Fruit fly (Drosophila melanogaster): Measurements from ENCODE around the gene twin.
A peak's percentile ranks its signal among the peaks of the same experiment; 100 is the strongest.

Gene twin

dm6 chr3R:24188619-24189018 lies 33.1 kb downstream of the twin start, which contains the start of gene CG5515 (continued):
- TF ChIP-seq CG10274 (GFP tag; optimal IDR thresholded peaks at IDR 0.05) (no peak), lilli (GFP tag; optimal IDR thresholded peaks at IDR 0.05) (peak; percentile 88), Opbp (GFP tag; IDR thresholded peaks at IDR 0.05; ENCODE audit: partially characterized antibody) (peak; percentile 69), dmrt11E (tag; optimal IDR thresholded peaks at IDR 0.05) (peak; percentile 82), schlank (tag; optimal IDR thresholded peaks at IDR 0.05) (no peak), wek (GFP tag; optimal IDR thresholded peaks at IDR 0.05) (peak; percentile 99), NC2β (GFP tag; optimal IDR thresholded peaks at IDR 0.05) (peak; percentile 61), Eip74EF (GFP tag; optimal IDR thresholded peaks at IDR 0.05) (no peak), pan (optimal IDR thresholded peaks at IDR 0.05) (no peak), pan (GFP tag; optimal IDR thresholded peaks at IDR 0.05 in 1 of 2, IDR thresholded peaks at IDR 0.05 in 1 of 2) (peak in 1 of 2 experiments; percentile 82), CG2116 (GFP tag; optimal IDR thresholded peaks at IDR 0.05) (peak; percentile 60), GATAe (GFP tag; conservative IDR thresholded peaks at IDR 0.05) (no peak; the same call in 1 of the 2 replicates), CG18764 (GFP tag; optimal IDR thresholded peaks at IDR 0.05) (peak; percentile 95), CG4617 (GFP tag; optimal IDR thresholded peaks at IDR 0.05; ENCODE audit: borderline replicate concordance) (peak; percentile 85), CG42726 (GFP tag; IDR thresholded peaks at IDR 0.05; ENCODE audit: partially characterized antibody) (peak; percentile 53), CG12744 (GFP tag; optimal IDR thresholded peaks at IDR 0.05) (peak; percentile 50), pros (GFP tag; optimal IDR thresholded peaks at IDR 0.05) (no peak), lab (GFP tag; optimal IDR thresholded peaks at IDR 0.05) (no peak), CG5180 (GFP tag; optimal IDR thresholded peaks at IDR 0.05) (no peak), Lpt (GFP tag; optimal IDR thresholded peaks at IDR 0.05) (no peak), so (GFP tag; IDR thresholded peaks at IDR 0.05) (peak; percentile 79; the same call in 1 of the 3 replicates), kni (GFP tag; optimal IDR thresholded peaks at IDR 0.05) (peak; percentile 3), CG17328 (GFP tag; IDR thresholded peaks at IDR 0.05) (peak; percentile 85), fu2 (GFP tag; optimal IDR thresholded peaks at IDR 0.05) (peak; percentile 87), mam (GFP tag; optimal IDR thresholded peaks at IDR 0.05) (peak; percentile 66), dati (GFP tag; IDR thresholded peaks at IDR 0.05) (no peak), CG13123 (GFP tag; optimal IDR thresholded peaks at IDR 0.05) (peak; percentile 56), gfzf (GFP tag; optimal IDR thresholded peaks at IDR 0.05) (peak; percentile 42), CG17359 (tag; optimal IDR thresholded peaks at IDR 0.05) (peak; percentile 50), Bteb2 (GFP tag; optimal IDR thresholded peaks at IDR 0.05) (peak; percentile 84), zfh2 (GFP tag; optimal IDR thresholded peaks at IDR 0.05) (peak; percentile 88), wdn (GFP tag; IDR thresholded peaks at IDR 0.05) (peak; percentile 81), nom (GFP tag; optimal IDR thresholded peaks at IDR 0.05) (no peak), CG11696 (GFP tag; IDR thresholded peaks at IDR 0.05) (peak; percentile 36; the same call in 1 of the 2 replicates), ara (GFP tag; IDR thresholded peaks at IDR 0.05) (peak; percentile 80), fd102C (GFP tag; optimal IDR thresholded peaks at IDR 0.05) (no peak), ems (GFP tag; optimal IDR thresholded peaks at IDR 0.05) (peak; percentile 66), ac (GFP tag; optimal IDR thresholded peaks at IDR 0.05) (no peak), CG6689 (GFP tag; IDR thresholded peaks at IDR 0.05) (peak; percentile 79), twi (tag; optimal IDR thresholded peaks at IDR 0.05) (peak; percentile 41), vfl (GFP tag; optimal IDR thresholded peaks at IDR 0.05) (peak; percentile 47), HmgZ (tag; optimal IDR thresholded peaks at IDR 0.05) (peak; percentile 82), CG4328 (GFP tag; optimal IDR thresholded peaks at IDR 0.05) (no peak), CoRest (tag; optimal IDR thresholded peaks at IDR 0.05) (peak; percentile 84), inv (GFP tag; IDR thresholded peaks at IDR 0.05; ENCODE audit: partially characterized antibody) (peak; percentile 81), chm (GFP tag; IDR thresholded peaks at IDR 0.05) (peak; percentile 74), slou (GFP tag; optimal IDR thresholded peaks at IDR 0.05) (no peak), Blimp-1 (GFP tag; optimal IDR thresholded peaks at IDR 0.05) (peak; percentile 80), h (optimal IDR thresholded peaks at IDR 0.05) (no peak), peb (GFP tag; IDR thresholded peaks at IDR 0.05) (peak; percentile 49), Scr (GFP tag; IDR thresholded peaks at IDR 0.05; ENCODE audit: partially characterized antibody) (peak; percentile 61)
